Worm (Caenorhabditis elegans) whole organism, young adult: ENCODE data around the gene R04B5.7.

Source experiments
- B0019.2 ChIP-seq: fragments of 200-800 bp; sonication (Bioruptor generic); conservative IDR thresholded peaks from 2 replicates; pipeline ENCODE4 v1.3.6; 2022; ENCODE audit warnings: missing genetic modification reagents, missing genetic modification characterization, missing compliant biosample characterization
- D2030.7 ChIP-seq: fragments of 200-800 bp; sonication (Bioruptor generic); IDR thresholded peaks from 2 replicates; pipeline ENCODE4 v1.3.6; 2022; ENCODE audit warnings: missing genetic modification reagents, missing genetic modification characterization, missing compliant biosample characterization
- F22D6.2 ChIP-seq: sonication (generic microtip); optimal IDR thresholded peaks from 2 replicates; lab custom pipeline; 2016; ENCODE audit warnings: mild to moderate bottlenecking, missing genetic modification characterization, missing compliant biosample characterization
- F37B4.10 ChIP-seq: fragments of 200-800 bp; sonication (Bioruptor generic); IDR thresholded peaks from 2 replicates; pipeline ENCODE4 v1.3.6; 2022; ENCODE audit warnings: missing genetic modification characterization, missing compliant biosample characterization
- F39B2.1 ChIP-seq: fragments of 200-800 bp; sonication (Bioruptor generic); IDR thresholded peaks from 2 replicates; pipeline ENCODE4 v1.3.6; 2022; ENCODE audit warnings: missing genetic modification reagents, missing genetic modification characterization, missing compliant biosample characterization
- K11D2.4 ChIP-seq: fragments of 200-800 bp; sonication (Bioruptor generic); IDR thresholded peaks from 2 replicates; pipeline ENCODE4 v1.3.6; 2022; ENCODE audit warnings: missing genetic modification reagents, missing genetic modification characterization, missing compliant biosample characterization
- T26A5.8 ChIP-seq: sonication (generic microtip); optimal IDR thresholded peaks from 2 replicates; lab custom pipeline; 2016; ENCODE audit warnings: missing genetic modification characterization, missing compliant biosample characterization
- Y79H2A.3 ChIP-seq: fragments of 200-800 bp; sonication (Bioruptor generic); conservative IDR thresholded peaks from 2 replicates; pipeline ENCODE4 v1.3.6; 2022; ENCODE audit warnings: missing genetic modification reagents, missing genetic modification characterization, missing compliant biosample characterization
- ZK185.1 ChIP-seq: sonication (generic microtip); optimal IDR thresholded peaks from 2 replicates; lab custom pipeline; 2016; ENCODE audit warnings: mild to moderate bottlenecking, missing genetic modification characterization, missing compliant biosample characterization; ENCODE audit not compliant: poor library complexity, severe bottlenecking
- athp-1 ChIP-seq: sonication (generic microtip); optimal IDR thresholded peaks from 2 replicates; lab custom pipeline; 2017; ENCODE audit warnings: mild to moderate bottlenecking, missing genetic modification characterization, missing compliant biosample characterization
- ccch-3 ChIP-seq: fragments of 200-800 bp; sonication (Bioruptor generic); optimal IDR thresholded peaks from 2 replicates; lab custom pipeline; 2018; ENCODE audit warnings: mild to moderate bottlenecking, missing genetic modification characterization, missing compliant biosample characterization
- cebp-2 ChIP-seq: fragments of 200-800 bp; sonication (Bioruptor generic); IDR thresholded peaks from 2 replicates; pipeline ENCODE4 v1.3.6; 2022; ENCODE audit warnings: missing genetic modification characterization, missing compliant biosample characterization
- ceh-40 ChIP-seq: fragments of 200-800 bp; sonication (Bioruptor generic); IDR thresholded peaks from 2 replicates; pipeline ENCODE4 v1.3.6; 2022; ENCODE audit warnings: missing genetic modification characterization, missing compliant biosample characterization
- die-1 ChIP-seq: sonication (generic microtip); optimal IDR thresholded peaks from 2 replicates; lab custom pipeline; 2016; ENCODE audit warnings: missing genotype, mild to moderate bottlenecking, missing genetic modification characterization, missing compliant biosample characterization
- efl-1 ChIP-seq: fragments of 150-350 bp; optimal IDR thresholded peaks from 2 replicates; lab custom pipeline; 2014; ENCODE audit warnings: missing biosample characterization, missing genetic modification reagents, missing genetic modification characterization
- gei-17 ChIP-seq: fragments of 200-800 bp; sonication (Bioruptor generic); optimal IDR thresholded peaks from 2 replicates; lab custom pipeline; 2018; ENCODE audit warnings: mild to moderate bottlenecking, missing genetic modification characterization, missing compliant biosample characterization
- him-1 ChIP-seq: sonication (generic microtip); optimal IDR thresholded peaks from 2 replicates; lab custom pipeline; 2016; ENCODE audit warnings: missing genotype, missing genetic modification reagents, missing genetic modification characterization, missing compliant biosample characterization
- hmg-1.2 ChIP-seq: fragments of 200-800 bp; sonication (Bioruptor generic); IDR thresholded peaks from 2 replicates; pipeline ENCODE4 v1.3.6; 2022; ENCODE audit warnings: missing genetic modification reagents, missing genetic modification characterization, missing compliant biosample characterization
- hrde-1 ChIP-seq: sonication (generic microtip); optimal IDR thresholded peaks from 2 replicates; lab custom pipeline; 2016; ENCODE audit warnings: missing genetic modification characterization, mild to moderate bottlenecking, missing compliant biosample characterization, moderate library complexity, missing genotype, missing genetic modification reagents, borderline replicate concordance
- let-607 ChIP-seq, 2 experiments: fragments of 200-800 bp in 1 of 2; sonication (Bioruptor generic) in 1 of 2; sonication (generic microtip) in 1 of 2; optimal IDR thresholded peaks; 2 replicates each; lab custom pipeline; 2016 to 2018; ENCODE audit warnings: mild to moderate bottlenecking in 2 of 2, missing compliant biosample characterization in 2 of 2, missing genetic modification characterization in 2 of 2, moderate library complexity in 2 of 2, missing genotype in 1 of 2
- lin-26 ChIP-seq: fragments of 200-800 bp; sonication (Bioruptor generic); IDR thresholded peaks from 2 replicates; pipeline ENCODE4 v1.3.6; 2022; ENCODE audit warnings: missing genetic modification reagents, missing genetic modification characterization, missing compliant biosample characterization
- lin-40 ChIP-seq: sonication (generic microtip); optimal IDR thresholded peaks from 2 replicates; lab custom pipeline; 2016; ENCODE audit warnings: missing genetic modification characterization, mild to moderate bottlenecking, missing compliant biosample characterization, missing genotype, missing genetic modification reagents
- lir-1 ChIP-seq: fragments of 200-800 bp; sonication (Bioruptor generic); conservative IDR thresholded peaks from 2 replicates; pipeline ENCODE4 v1.3.6; 2022; ENCODE audit warnings: missing genetic modification reagents, missing genetic modification characterization, missing compliant biosample characterization
- lsy-27 ChIP-seq: sonication (generic microtip); optimal IDR thresholded peaks from 2 replicates; lab custom pipeline; 2017; ENCODE audit warnings: missing genetic modification characterization, mild to moderate bottlenecking, missing compliant biosample characterization, antibody characterized with exemption, missing genotype, borderline replicate concordance; ENCODE audit not compliant: insufficient read depth
- madf-6 ChIP-seq: fragments of 200-800 bp; sonication (Bioruptor generic); IDR thresholded peaks from 2 replicates; pipeline ENCODE4 v1.3.6; 2022; ENCODE audit warnings: missing genetic modification reagents, missing genetic modification characterization, missing compliant biosample characterization
- madf-8 ChIP-seq: fragments of 200-800 bp; sonication (Bioruptor generic); conservative IDR thresholded peaks from 2 replicates; pipeline ENCODE4 v1.3.6; 2022; ENCODE audit warnings: missing genetic modification reagents, missing genetic modification characterization, missing compliant biosample characterization
- mcd-1 ChIP-seq: fragments of 200-800 bp; sonication (Bioruptor generic); IDR thresholded peaks from 2 replicates; pipeline ENCODE4 v1.3.6; 2022; ENCODE audit warnings: missing genetic modification reagents, missing genetic modification characterization, missing compliant biosample characterization
- mel-28 ChIP-seq: sonication (generic microtip); optimal IDR thresholded peaks from 2 replicates; lab custom pipeline; 2016; ENCODE audit warnings: borderline replicate concordance, mild to moderate bottlenecking, missing genetic modification characterization, missing compliant biosample characterization
- nfyb-1 ChIP-seq: fragments of 200-800 bp; sonication (Bioruptor generic); IDR thresholded peaks from 2 replicates; pipeline ENCODE4 v1.3.6; 2022; ENCODE audit warnings: missing genetic modification reagents, missing genetic modification characterization, missing compliant biosample characterization
- nhr-27 ChIP-seq: fragments of 200-800 bp; sonication (Bioruptor generic); optimal IDR thresholded peaks from 2 replicates; lab custom pipeline; 2018; ENCODE audit warnings: mild to moderate bottlenecking, missing genetic modification characterization, moderate library complexity, missing compliant biosample characterization
- pha-4 ChIP-seq: fragments of 150-350 bp; sonication (generic microtip); optimal IDR thresholded peaks from 2 replicates; lab custom pipeline; 2014; ENCODE audit warnings: missing biosample characterization, missing genetic modification reagents, missing genetic modification characterization
- rec-8 ChIP-seq, 2 experiments: sonication (generic microtip); optimal IDR thresholded peaks; 2 replicates each; lab custom pipeline; 2016; ENCODE audit warnings: mild to moderate bottlenecking in 2 of 2, missing genetic modification characterization in 2 of 2, missing genetic modification reagents in 2 of 2, missing genotype in 2 of 2, missing biosample characterization in 1 of 2, missing compliant biosample characterization in 1 of 2, moderate library complexity in 1 of 2
- rpc-1 ChIP-seq, 2 experiments: fragments of 150-350 bp in 1 of 2; sonication (generic microtip) in 1 of 2; optimal IDR thresholded peaks; 2 replicates each; lab custom pipeline; 2014 to 2018; ENCODE audit warnings: missing biosample characterization in 1 of 2, missing genetic modification characterization in 1 of 2, missing genetic modification reagents in 1 of 2, missing genotype in 1 of 2
- somi-1 ChIP-seq: fragments of 200-800 bp; sonication (Bioruptor generic); optimal IDR thresholded peaks from 2 replicates; lab custom pipeline; 2018; ENCODE audit warnings: mild to moderate bottlenecking, missing genetic modification characterization, missing compliant biosample characterization
- ztf-28 ChIP-seq: fragments of 200-800 bp; sonication (Bioruptor generic); IDR thresholded peaks from 2 replicates; pipeline ENCODE4 v1.3.6; 2022; ENCODE audit warnings: missing genetic modification reagents, missing genetic modification characterization, missing compliant biosample characterization
- ztf-3 ChIP-seq: fragments of 200-800 bp; sonication (Bioruptor generic); optimal IDR thresholded peaks from 2 replicates; lab custom pipeline; 2018; ENCODE audit warnings: mild to moderate bottlenecking, missing genetic modification characterization, missing compliant biosample characterization

The R04B5.7 gene

ce11 chrV:10130195-10130594 lies 39.8 kb upstream of the R04B5.7 start, which contains the start of gene aos-1:
aos-1 (minus strand) TSS chrV:10130295.
- TF ChIP-seq madf-6 (GFP tag; lab: Robert Waterston, UW): no peak
- no peak for TF ChIP-seq hrde-1
- TF ChIP-seq rec-8 (tag; optimal IDR thresholded peaks at IDR 0.05; lab: Kevin White, UChicago): no peak
- TF ChIP-seq F22D6.2 (tag; lab: Kevin White, UChicago): no peak
- no peak for TF ChIP-seq mcd-1 (GFP tag; lab: Robert Waterston, UW)
- no peak for TF ChIP-seq efl-1 (GFP tag; lab: Kevin White, UChicago)
- no peak for TF ChIP-seq ztf-3
- TF ChIP-seq nhr-27 (tag; lab: Kevin White, UChicago): no peak
- TF ChIP-seq ccch-3 (GFP tag; lab: Kevin White, UChicago): no peak
- no peak for TF ChIP-seq B0019.2 (GFP tag; lab: Robert Waterston, UW)

DNA sequence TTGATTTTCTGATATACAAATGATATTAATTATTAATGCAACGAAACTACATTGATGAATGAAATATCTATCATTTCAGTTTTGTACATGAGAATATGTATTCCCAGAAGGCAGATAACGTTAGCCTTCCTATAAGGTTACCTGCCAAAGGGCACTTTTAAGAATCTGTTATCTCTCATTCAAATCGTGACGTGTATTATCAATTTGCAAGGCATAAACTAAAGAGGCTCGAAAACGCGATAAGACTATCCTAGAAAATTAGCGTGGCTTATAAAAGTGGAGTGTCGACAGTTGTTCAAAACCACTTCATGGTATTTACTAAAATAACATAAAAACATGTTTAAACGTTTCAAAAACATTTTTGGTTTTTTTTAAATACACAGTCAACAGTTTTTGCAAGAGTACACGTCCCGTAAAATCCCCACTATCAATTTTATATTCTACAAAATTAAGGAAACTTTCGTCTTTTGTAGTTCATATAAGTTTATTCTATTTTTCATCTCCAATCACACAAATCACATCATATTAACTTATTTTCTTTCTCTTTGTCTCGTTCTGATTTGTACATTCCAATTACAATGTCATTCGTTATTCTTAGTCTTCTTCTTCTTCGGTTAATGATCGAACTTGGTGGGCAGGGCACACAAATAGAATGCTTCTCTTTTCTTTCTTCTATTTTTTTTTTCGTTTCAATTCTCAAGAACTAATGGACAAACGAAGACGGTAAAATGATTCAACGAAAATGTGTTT lies 34.6 kb upstream of the R04B5.7 start, which contains the start of gene C08B6.10:
TSS of gene C08B6.10 (plus strand) at position 700 of the 750 bp plus-strand sequence.
- no peak for TF ChIP-seq F39B2.1 (GFP tag; lab: Robert Waterston, UW)
- no peak for TF ChIP-seq nfyb-1 (GFP tag; lab: Robert Waterston, UW)

DNA sequence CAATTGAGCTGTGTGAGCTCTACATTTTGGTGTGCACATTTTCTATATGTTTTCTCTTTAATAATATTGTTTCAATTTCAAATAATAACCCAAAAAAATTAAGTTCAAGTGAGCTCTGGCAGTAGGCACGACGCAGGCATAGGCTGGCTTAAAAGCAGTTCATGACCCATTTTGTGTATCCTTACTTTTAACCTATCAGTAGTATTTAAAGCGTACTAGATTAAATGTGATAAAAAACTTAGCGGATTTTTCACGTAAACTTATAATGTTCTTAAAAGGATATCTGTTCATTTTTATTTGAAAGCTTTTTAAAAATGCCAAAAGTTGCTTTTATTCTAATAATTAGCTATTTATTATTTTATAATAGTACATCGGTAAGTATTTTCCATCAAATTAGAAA lies 33.0 kb upstream of the R04B5.7 start, which contains the start of gene C08B6.6:
TSS of gene C08B6.6 (plus strand) at position 301 of the 400 bp plus-strand sequence.
- no peak for TF ChIP-seq ceh-40
- TF ChIP-seq D2030.7 (GFP tag; lab: Robert Waterston, UW): no peak
- no peak for TF ChIP-seq lin-40 (tag; lab: Kevin White, UChicago)
- no peak for TF ChIP-seq lsy-27 (tag; lab: Kevin White, UChicago)
- no peak for TF ChIP-seq madf-8 (GFP tag; lab: Robert Waterston, UW)
- no peak for TF ChIP-seq somi-1 (GFP tag; lab: Kevin White, UChicago)
- TF ChIP-seq ZK185.1 (tag; lab: Kevin White, UChicago): no peak
- no peak for TF ChIP-seq hmg-1.2 (GFP tag; lab: Robert Waterston, UW)
- no peak for TF ChIP-seq lir-1
- TF ChIP-seq athp-1: no peak
- TF ChIP-seq T26A5.8 (tag; lab: Kevin White, UChicago): no peak
- TF ChIP-seq die-1 (tag; lab: Kevin White, UChicago): no peak
- TF ChIP-seq, all 124 proteins: peak for 0

ce11 chrV:10122670-10123069 lies 32.3 kb upstream of the R04B5.7 start, which contains the start of gene srxa-19:
srxa-19 (minus strand) TSS chrV:10122770.
- TF ChIP-seq pha-4 (tag; lab: Kevin White, UChicago) (no peak), F37B4.10 (GFP tag; lab: Robert Waterston, UW) (no peak), Y79H2A.3 (GFP tag; lab: Robert Waterston, UW) (no peak), ccch-3 (GFP tag; lab: Kevin White, UChicago) (no peak), madf-6 (GFP tag; lab: Robert Waterston, UW) (no peak), rpc-1 (optimal IDR thresholded peaks at IDR 0.05; lab: Kevin White, UChicago) (no peak), rpc-1 (tag; optimal IDR thresholded peaks at IDR 0.05; lab: Kevin White, UChicago) (no peak), him-1 (tag; lab: Kevin White, UChicago) (no peak)
- TF ChIP-seq, all 124 proteins: peak for 0

DNA sequence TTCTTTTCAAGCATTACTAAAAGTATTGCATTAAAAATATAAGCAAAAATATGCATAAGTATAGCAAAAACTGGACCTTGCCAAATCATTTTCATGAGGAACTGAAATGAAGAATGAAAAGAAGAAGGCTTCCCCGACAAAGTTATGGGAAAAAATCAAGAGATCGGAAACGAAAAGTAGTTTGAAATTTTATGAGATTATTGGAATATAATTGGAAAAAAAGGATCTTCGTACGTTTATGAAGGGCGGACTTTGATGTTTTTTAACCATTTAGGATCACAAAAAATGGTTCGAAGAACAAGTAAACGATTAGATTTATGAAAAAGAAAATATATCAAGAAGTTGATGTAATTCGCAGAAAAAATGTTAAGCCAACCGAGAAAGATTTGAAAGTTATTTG lies 30.5 kb upstream of the R04B5.7 start, which contains the start of gene srxa-18:
TSS of gene srxa-18 (minus strand) at position 100 of the 400 bp plus-strand sequence.
- TF ChIP-seq D2030.7 (GFP tag; lab: Robert Waterston, UW): no peak
- no peak for TF ChIP-seq gei-17 (GFP tag; lab: Kevin White, UChicago)
- no peak for TF ChIP-seq let-607 (tag; optimal IDR thresholded peaks at IDR 0.05; lab: Kevin White, UChicago)
- no peak for TF ChIP-seq lin-26
- TF ChIP-seq ztf-28 (GFP tag; lab: Robert Waterston, UW): no peak
- no peak for TF ChIP-seq cebp-2 (GFP tag; lab: Robert Waterston, UW)
- TF ChIP-seq K11D2.4 (GFP tag; lab: Robert Waterston, UW): no peak
- no peak for TF ChIP-seq mel-28
